Worm (Caenorhabditis elegans) whole organism, dauer: Measurements from ENCODE around the gene T16G1.2.

ENCODE experiments used
- unc-62 ChIP-seq: sonication (generic microtip); optimal IDR thresholded peaks from 2 replicates; lab custom pipeline; 2017; ENCODE audit warnings: missing biosample characterization, missing genetic modification reagents, missing genetic modification characterization

T16G1.2 gene

ce11 chrV:12928929-12929532 is at the start of gene T16G1.2:
TSS of gene T16G1.2 (plus strand) at chrV:12929482.
- TF ChIP-seq unc-62 (GFP tag; lab: Kevin White, UChicago) = no peak

ce11 chrV:12881396-12881795 is 47.9 kb upstream of the T16G1.2 start:
- TF ChIP-seq unc-62 (GFP tag; lab: Kevin White, UChicago) = no peak

DNA sequence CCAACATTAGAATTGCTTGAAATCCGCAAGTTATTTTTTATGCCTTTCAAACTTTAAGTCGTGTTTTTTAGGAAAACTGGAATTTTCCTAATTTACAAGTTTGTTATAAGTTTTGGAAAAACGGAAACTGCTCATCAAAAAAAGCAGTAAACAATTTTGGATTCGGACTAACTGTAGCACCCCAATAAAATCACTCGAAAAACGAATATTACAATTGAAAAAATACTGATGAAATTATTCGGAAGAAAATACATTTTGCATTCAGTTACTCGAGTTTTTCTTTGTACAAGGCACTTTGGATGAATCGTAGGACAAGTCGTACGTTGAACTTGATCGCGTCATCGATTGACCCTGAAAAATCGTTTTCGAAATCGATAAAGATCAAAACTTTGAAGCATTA is 46.9 kb upstream of the T16G1.2 start:
- TF ChIP-seq unc-62 (GFP tag; lab: Kevin White, UChicago) = no peak

ce11 chrV:12885860-12886259 is 43.4 kb upstream of the T16G1.2 start, which contains the start of gene glb-24:
TSS of gene glb-24 (minus strand) at chrV:12885960.
- no peak for TF ChIP-seq unc-62 (GFP tag; lab: Kevin White, UChicago)

- no peak for TF ChIP-seq unc-62 (GFP tag; lab: Kevin White, UChicago)
These were observed 33.5 kb upstream of the T16G1.2 start, which contains the start of gene ttbk-7 for ce11 chrV:12895772-12896171. TSS of gene ttbk-7 (minus strand) at chrV:12895872.

- TF ChIP-seq unc-62 (GFP tag; lab: Kevin White, UChicago) = no peak
These were observed 32.4 kb upstream of the T16G1.2 start for ce11 chrV:12896850-12897249.

ce11 chrV:12897338-12897737 is 31.9 kb upstream of the T16G1.2 start:
- no peak for TF ChIP-seq unc-62 (GFP tag; lab: Kevin White, UChicago)

DNA sequence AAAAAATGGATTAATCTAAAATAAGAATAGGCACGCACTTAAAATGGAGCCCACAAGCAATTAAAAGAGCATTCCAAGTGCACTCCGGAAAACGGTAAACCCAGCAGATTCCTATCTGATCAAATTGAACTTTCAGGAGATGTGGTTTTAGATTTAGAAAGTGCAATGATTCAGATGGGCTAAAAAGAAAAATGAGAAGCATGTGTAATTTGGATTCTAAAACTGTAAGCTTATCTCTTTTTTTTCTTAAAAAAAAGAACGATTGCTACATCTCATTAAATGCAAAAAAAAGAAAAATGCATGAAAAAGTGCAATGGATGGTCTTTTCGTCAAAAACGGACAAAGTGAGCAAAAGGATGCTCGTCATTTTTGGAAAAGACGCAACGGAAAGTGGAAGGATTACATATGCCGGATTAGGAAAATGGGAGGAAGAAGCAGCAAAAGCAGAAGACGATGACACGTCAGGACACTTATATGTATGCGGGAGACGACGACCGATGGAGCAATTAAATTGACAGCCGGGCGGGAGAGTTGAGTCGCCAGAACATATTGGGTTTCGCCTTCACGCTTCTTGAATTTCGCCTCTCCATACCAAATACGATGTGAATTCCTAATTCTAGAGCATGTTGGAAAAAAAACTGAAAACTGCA is 30.6 kb upstream of the T16G1.2 start:
- no peak for TF ChIP-seq unc-62 (GFP tag; lab: Kevin White, UChicago)

- no peak for TF ChIP-seq unc-62 (GFP tag; lab: Kevin White, UChicago)
These were observed 28.0 kb upstream of the T16G1.2 start for ce11 chrV:12901301-12901700.

DNA sequence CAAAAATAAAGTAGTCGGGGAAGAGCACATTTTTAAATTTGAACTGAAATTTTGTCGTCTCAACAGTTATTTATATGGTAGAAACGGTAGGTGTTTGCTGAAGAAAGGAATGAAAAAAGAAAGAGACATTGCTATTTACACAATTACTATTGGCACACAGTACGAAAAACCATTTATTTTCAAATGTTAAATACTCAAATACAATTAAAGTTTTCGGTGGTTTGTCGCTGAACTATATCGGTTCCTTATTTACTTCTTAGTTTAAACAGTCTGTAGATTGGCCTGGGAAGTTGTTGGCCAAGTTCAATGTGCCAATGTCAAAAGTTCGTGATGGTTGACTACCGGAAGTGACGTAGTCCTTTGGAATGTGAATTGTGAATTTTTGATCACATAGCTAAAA is 25.2 kb upstream of the T16G1.2 start, which contains the start of gene ttr-27:
TSS of gene ttr-27 (minus strand) at position 45 of the 400 bp plus-strand sequence.
- no peak for TF ChIP-seq unc-62 (GFP tag; lab: Kevin White, UChicago)

DNA sequence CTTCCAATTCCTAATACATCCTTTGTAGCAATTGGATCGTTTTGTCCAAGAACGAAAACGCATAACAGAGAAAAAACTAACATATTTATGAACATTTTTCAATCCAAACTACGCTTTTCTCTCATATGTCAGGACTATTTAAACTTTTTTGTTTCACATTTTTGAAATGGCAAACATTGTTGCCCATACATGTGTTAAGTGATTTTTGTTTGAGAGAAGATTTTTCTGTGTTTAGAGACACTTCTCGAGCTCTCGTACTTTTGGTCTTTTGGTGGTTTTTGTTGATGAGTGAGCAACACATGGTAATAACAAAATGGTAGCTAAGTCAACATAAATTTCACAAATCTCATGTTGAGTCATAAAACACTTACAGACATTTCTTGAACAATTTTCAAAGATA is 24.2 kb upstream of the T16G1.2 start, which contains the start of gene ttr-28:
TSS of gene ttr-28 (minus strand) at position 101 of the 400 bp plus-strand sequence.
- no peak for TF ChIP-seq unc-62 (GFP tag; lab: Kevin White, UChicago)

DNA sequence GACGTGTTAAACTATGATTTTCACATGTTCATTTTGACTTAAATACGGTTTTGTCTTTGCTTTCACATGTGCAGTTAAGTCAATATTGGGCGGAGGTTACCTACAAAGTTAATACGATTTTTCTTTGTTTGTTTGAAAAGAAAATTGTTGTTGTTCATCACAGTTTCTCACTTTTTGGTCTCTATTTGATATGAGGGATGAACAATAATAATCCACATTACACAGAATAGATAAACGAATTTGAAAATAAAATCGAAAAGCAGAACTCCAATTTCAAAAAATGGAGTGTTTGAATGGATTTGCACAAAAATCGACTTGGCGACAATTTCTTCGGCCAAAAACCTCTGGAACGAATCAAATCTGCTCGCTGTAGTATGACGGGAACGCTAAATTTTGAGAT is 22.6 kb upstream of the T16G1.2 start, which contains the start of gene ttr-29:
TSS of gene ttr-29 (minus strand) at position 101 of the 400 bp plus-strand sequence.
- TF ChIP-seq unc-62 (GFP tag; lab: Kevin White, UChicago) = no peak

ce11 chrV:12907436-12907835 is 21.8 kb upstream of the T16G1.2 start:
- no peak for TF ChIP-seq unc-62 (GFP tag; lab: Kevin White, UChicago)

- TF ChIP-seq unc-62 (GFP tag; lab: Kevin White, UChicago) = no peak
These were observed 20.7 kb upstream of the T16G1.2 start for ce11 chrV:12908614-12909013.

ce11 chrV:12909544-12910157 is 19.6 kb upstream of the T16G1.2 start, which contains the start of gene nid-1:
TSS of gene nid-1 (plus strand) at chrV:12910107.
- TF ChIP-seq unc-62 (GFP tag; lab: Kevin White, UChicago) = no peak

- no peak for TF ChIP-seq unc-62 (GFP tag; lab: Kevin White, UChicago)
These were observed 9.6 kb upstream of the T16G1.2 start, which contains the start of gene lipl-1 for ce11 chrV:12919705-12920104. TSS of gene lipl-1 (plus strand) at chrV:12919986.
